Worm (Caenorhabditis elegans) whole organism, L1 larva: ENCODE data around the gene F09G8.10.

Source experiments
- C34B4.2 ChIP-seq: sonication (generic microtip); optimal IDR thresholded peaks from 2 replicates; lab custom pipeline; 2017; ENCODE audit warnings: mild to moderate bottlenecking, missing genetic modification characterization, missing compliant biosample characterization
- aha-1 ChIP-seq: fragments of 150-350 bp; optimal IDR thresholded peaks from 2 replicates; lab custom pipeline; 2014; ENCODE audit warnings: missing biosample characterization, missing genetic modification characterization
- aly-2 ChIP-seq: fragments of 150-350 bp; optimal IDR thresholded peaks from 2 replicates; lab custom pipeline; 2014; ENCODE audit warnings: missing biosample characterization, missing genetic modification characterization
- ama-1 ChIP-seq: fragments of 150-350 bp; optimal IDR thresholded peaks from 2 replicates; lab custom pipeline; 2014
- ceh-63 ChIP-seq: fragments of 200-800 bp; sonication (Bioruptor generic); optimal IDR thresholded peaks from 2 replicates; lab custom pipeline; 2018; ENCODE audit warnings: mild to moderate bottlenecking, missing genetic modification characterization, missing compliant biosample characterization
- ceh-82 ChIP-seq, 3 experiments: fragments of 150-350 bp in 1 of 3; sonication (generic microtip) in 2 of 3; optimal IDR thresholded peaks; 2 replicates each; lab custom pipeline; 2014 to 2017; ENCODE audit warnings: missing biosample characterization in 3 of 3, missing genetic modification characterization in 3 of 3
- ceh-88 ChIP-seq: fragments of 200-800 bp; sonication (Bioruptor generic); IDR thresholded peaks from 2 replicates; pipeline ENCODE4 v1.3.6; 2022; ENCODE audit warnings: missing genetic modification characterization, missing compliant biosample characterization
- dpl-1 ChIP-seq, 3 experiments: fragments of 150-350 bp in 2 of 3; sonication (generic microtip) in 1 of 3; optimal IDR thresholded peaks; 2 replicates each; lab custom pipeline; 2014 to 2017; ENCODE audit warnings: missing biosample characterization in 3 of 3, missing genetic modification characterization in 3 of 3, missing genetic modification reagents in 3 of 3
- dsc-1 ChIP-seq: sonication (generic microtip); optimal IDR thresholded peaks from 2 replicates; lab custom pipeline; 2016; ENCODE audit warnings: mild to moderate bottlenecking, missing genetic modification characterization, missing compliant biosample characterization
- efl-1 ChIP-seq, 4 experiments: fragments of 150-350 bp; optimal IDR thresholded peaks in 3 of 4; peaks in 1 of 4; 1 replicate in 1 of 4; 2 replicates in 3 of 4; lab custom pipeline; 2014; ENCODE audit warnings: missing biosample characterization in 2 of 4, missing genetic modification characterization in 2 of 4, missing genetic modification reagents in 2 of 4
- elt-3 ChIP-seq, 6 experiments: fragments of 150-350 bp in 1 of 6; sonication (generic microtip); optimal IDR thresholded peaks; 2 replicates each; lab custom pipeline; 2017 to 2018; ENCODE audit warnings: missing biosample characterization in 6 of 6, missing genetic modification characterization in 6 of 6, inconsistent platforms in 1 of 6
- fkh-10 ChIP-seq: sonication (generic microtip); optimal IDR thresholded peaks from 2 replicates; lab custom pipeline; 2017; ENCODE audit warnings: missing biosample characterization, missing genetic modification reagents, missing genetic modification characterization
- fos-1 ChIP-seq: fragments of 150-350 bp; optimal IDR thresholded peaks from 2 replicates; lab custom pipeline; 2014; ENCODE audit warnings: missing biosample characterization, missing genetic modification characterization
- grh-1 ChIP-seq: fragments of 200-800 bp; sonication (Bioruptor generic); IDR thresholded peaks from 2 replicates; pipeline ENCODE4 v1.3.6; 2022; ENCODE audit warnings: missing genetic modification reagents, missing genetic modification characterization, missing compliant biosample characterization
- hlh-17 ChIP-seq: fragments of 200-800 bp; sonication (Bioruptor generic); optimal IDR thresholded peaks from 2 replicates; lab custom pipeline; 2018; ENCODE audit warnings: missing genetic modification characterization, mild to moderate bottlenecking, missing compliant biosample characterization, moderate library complexity, borderline replicate concordance
- irx-1 ChIP-seq: sonication (generic microtip); optimal IDR thresholded peaks from 2 replicates; lab custom pipeline; 2016; ENCODE audit warnings: missing genetic modification characterization, missing compliant biosample characterization
- jun-1 ChIP-seq: fragments of 150-350 bp; optimal IDR thresholded peaks from 2 replicates; lab custom pipeline; 2014; ENCODE audit warnings: missing biosample characterization, missing genetic modification reagents, missing genetic modification characterization
- lin-13 ChIP-seq: fragments of 150-350 bp; optimal IDR thresholded peaks from 2 replicates; lab custom pipeline; 2014; ENCODE audit warnings: missing biosample characterization, missing genetic modification reagents, missing genetic modification characterization
- lin-14 ChIP-seq: fragments of 200-800 bp; sonication (Bioruptor generic); optimal IDR thresholded peaks from 2 replicates; lab custom pipeline; 2018; ENCODE audit warnings: mild to moderate bottlenecking, missing genetic modification characterization, moderate library complexity, missing compliant biosample characterization
- lin-15B ChIP-seq: fragments of 150-350 bp; sonication (generic microtip); optimal IDR thresholded peaks from 3 replicates; lab custom pipeline; 2014; ENCODE audit warnings: missing biosample characterization, missing genetic modification characterization
- lir-3 ChIP-seq: sonication (generic microtip); optimal IDR thresholded peaks from 2 replicates; lab custom pipeline; 2016; ENCODE audit warnings: mild to moderate bottlenecking, missing genetic modification characterization, moderate library complexity, missing compliant biosample characterization; ENCODE audit not compliant: poor library complexity
- lsy-2 ChIP-seq, 2 experiments: fragments of 150-350 bp; optimal IDR thresholded peaks; 2 replicates each; lab custom pipeline; 2014; ENCODE audit warnings: missing biosample characterization in 2 of 2, missing genetic modification characterization in 2 of 2
- mab-9 ChIP-seq: fragments of 200-800 bp; sonication (Bioruptor generic); IDR thresholded peaks from 2 replicates; pipeline ENCODE4 v1.3.6; 2022; ENCODE audit warnings: missing genetic modification reagents, missing genetic modification characterization, missing compliant biosample characterization
- mep-1 ChIP-seq: fragments of 150-350 bp; optimal IDR thresholded peaks from 2 replicates; lab custom pipeline; 2014; ENCODE audit warnings: missing biosample characterization, missing genetic modification characterization
- nhr-11 ChIP-seq: fragments of 150-350 bp; optimal IDR thresholded peaks from 2 replicates; lab custom pipeline; 2014; ENCODE audit warnings: missing biosample characterization, missing genetic modification characterization
- nhr-19 ChIP-seq: fragments of 200-800 bp; sonication (Bioruptor generic); conservative IDR thresholded peaks from 2 replicates; pipeline ENCODE4 v1.3.6; 2022; ENCODE audit warnings: missing genetic modification characterization, missing compliant biosample characterization
- nhr-20 ChIP-seq: sonication (generic microtip); optimal IDR thresholded peaks from 2 replicates; lab custom pipeline; 2016; ENCODE audit warnings: mild to moderate bottlenecking, missing genetic modification characterization, missing compliant biosample characterization
- nhr-237 ChIP-seq: fragments of 150-350 bp; optimal IDR thresholded peaks from 2 replicates; lab custom pipeline; 2014; ENCODE audit warnings: missing biosample characterization, missing genetic modification characterization
- nhr-71 ChIP-seq: sonication (generic microtip); optimal IDR thresholded peaks from 2 replicates; lab custom pipeline; 2016; ENCODE audit warnings: mild to moderate bottlenecking, missing genetic modification characterization, moderate library complexity, missing compliant biosample characterization
- nhr-77 ChIP-seq: fragments of 150-350 bp; optimal IDR thresholded peaks from 2 replicates; lab custom pipeline; 2014; ENCODE audit warnings: missing biosample characterization, missing genetic modification characterization
- pag-3 ChIP-seq: sonication (generic microtip); optimal IDR thresholded peaks from 2 replicates; lab custom pipeline; 2017; ENCODE audit warnings: missing genetic modification characterization, mild to moderate bottlenecking, missing compliant biosample characterization, antibody characterized with exemption, borderline replicate concordance; ENCODE audit not compliant: insufficient read depth
- rnt-1 ChIP-seq: sonication (generic microtip); optimal IDR thresholded peaks from 2 replicates; lab custom pipeline; 2016; ENCODE audit warnings: mild to moderate bottlenecking, missing genetic modification characterization, moderate library complexity, missing compliant biosample characterization
- skn-1 ChIP-seq: fragments of 150-350 bp; optimal IDR thresholded peaks from 2 replicates; lab custom pipeline; 2014; ENCODE audit warnings: missing biosample characterization, missing genetic modification characterization
- snpc-4 ChIP-seq: fragments of 150-350 bp; optimal IDR thresholded peaks from 2 replicates; lab custom pipeline; 2014; ENCODE audit warnings: missing biosample characterization, missing genetic modification characterization
- snu-23 ChIP-seq: sonication (generic microtip); optimal IDR thresholded peaks from 2 replicates; lab custom pipeline; 2016; ENCODE audit warnings: missing genetic modification characterization, missing compliant biosample characterization
- sox-4 ChIP-seq: sonication (generic microtip); optimal IDR thresholded peaks from 2 replicates; lab custom pipeline; 2016; ENCODE audit warnings: missing genetic modification characterization, missing compliant biosample characterization
- sup-37 ChIP-seq: fragments of 200-800 bp; sonication (Bioruptor generic); optimal IDR thresholded peaks from 2 replicates; lab custom pipeline; 2018; ENCODE audit warnings: mild to moderate bottlenecking, missing genetic modification characterization, missing compliant biosample characterization
- swsn-7 ChIP-seq: sonication (generic microtip); optimal IDR thresholded peaks from 2 replicates; lab custom pipeline; 2016; ENCODE audit warnings: missing genetic modification characterization, missing compliant biosample characterization
- unc-130 ChIP-seq: fragments of 150-350 bp; optimal IDR thresholded peaks from 2 replicates; lab custom pipeline; 2017; ENCODE audit warnings: missing biosample characterization, missing genetic modification characterization, inconsistent platforms
- unc-30 ChIP-seq: sonication (generic microtip); optimal IDR thresholded peaks from 2 replicates; lab custom pipeline; 2017; ENCODE audit warnings: missing biosample characterization, missing genetic modification characterization
- unc-98 ChIP-seq: fragments of 200-800 bp; sonication (Bioruptor generic); IDR thresholded peaks from 2 replicates; pipeline ENCODE4 v1.3.6; 2022; ENCODE audit warnings: missing genetic modification characterization, missing compliant biosample characterization
- zag-1 ChIP-seq: fragments of 150-350 bp; optimal IDR thresholded peaks from 2 replicates; lab custom pipeline; 2014; ENCODE audit warnings: missing biosample characterization, missing genetic modification characterization
- zip-4 ChIP-seq: fragments of 200-800 bp; sonication (Bioruptor generic); optimal IDR thresholded peaks from 2 replicates; lab custom pipeline; 2018; ENCODE audit warnings: mild to moderate bottlenecking, missing genetic modification characterization, moderate library complexity, missing compliant biosample characterization
- ztf-11 ChIP-seq, 2 experiments: sonication (generic microtip); optimal IDR thresholded peaks; 2 replicates each; lab custom pipeline; 2016 to 2017; ENCODE audit warnings: missing genetic modification characterization in 2 of 2, missing biosample characterization in 1 of 2, missing compliant biosample characterization in 1 of 2

F09G8.10 gene

DNA sequence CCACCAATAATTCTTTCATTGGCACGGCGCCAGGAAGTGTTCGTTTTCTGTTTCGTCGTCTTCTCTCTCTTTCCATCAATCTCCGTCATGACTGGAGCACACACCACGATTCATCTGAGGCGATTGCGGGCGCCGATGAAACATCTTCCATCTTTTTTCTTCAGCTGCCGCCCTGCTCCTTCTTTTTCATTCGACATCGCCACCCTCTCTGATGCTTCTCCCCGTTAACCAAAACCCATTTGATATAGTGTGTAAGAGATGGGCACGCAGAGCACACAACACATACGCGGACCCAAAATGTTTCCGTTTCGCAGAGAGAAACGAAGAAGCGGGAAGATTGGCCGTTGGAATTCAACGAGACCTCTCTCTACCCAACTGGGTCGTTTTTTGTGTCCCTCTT is 15.5 kb upstream of the F09G8.10 start:
- TF ChIP-seq snpc-4 (tag; lab: Kevin White, UChicago) (no peak), sup-37 (GFP tag; lab: Kevin White, UChicago) (no peak), lin-14 (GFP tag; lab: Kevin White, UChicago) (peak; percentile 92), zip-4 (GFP tag; lab: Kevin White, UChicago) (no peak), unc-130 (peak; percentile 21), nhr-237 (tag; lab: Kevin White, UChicago) (no peak), ceh-82 (tag; optimal IDR thresholded peaks at IDR 0.05; lab: Kevin White, UChicago) (peak in 1 of 3 experiments; percentile 21), unc-98 (GFP tag; lab: Robert Waterston, UW) (no peak), ama-1 (lab: Kevin White, UChicago) (no peak), unc-30 (tag; lab: Kevin White, UChicago) (no peak), efl-1 (optimal IDR thresholded peaks at IDR 0.05; lab: Kevin White, UChicago) (peak in 1 of 2 experiments; percentile 5), efl-1 (GFP tag; optimal IDR thresholded peaks at IDR 0.05 in 1 of 2; lab: Kevin White, UChicago) (peak in 1 of 2 experiments; percentile 21), ceh-88 (GFP tag; lab: Robert Waterston, UW) (no peak), mab-9 (GFP tag; lab: Robert Waterston, UW) (no peak), sox-4 (tag; lab: Kevin White, UChicago) (no peak), nhr-19 (GFP tag; lab: Robert Waterston, UW) (peak; percentile 20; the same call in 1 of the 2 replicates), fos-1 (tag; lab: Kevin White, UChicago) (no peak), dpl-1 (GFP tag; optimal IDR thresholded peaks at IDR 0.05; lab: Kevin White, UChicago) (peak in 1 of 3 experiments; percentile 6), lin-13 (no peak), zag-1 (tag; lab: Kevin White, UChicago) (no peak), grh-1 (GFP tag; lab: Robert Waterston, UW) (no peak), nhr-77 (tag; lab: Kevin White, UChicago) (no peak), jun-1 (no peak), rnt-1 (tag; lab: Kevin White, UChicago) (peak; percentile 34), fkh-10 (GFP tag; lab: Kevin White, UChicago) (peak; percentile 0), mep-1 (tag; lab: Kevin White, UChicago) (peak; percentile 40), aha-1 (tag; lab: Kevin White, UChicago) (no peak), dsc-1 (tag; lab: Kevin White, UChicago) (peak; percentile 55), lin-15B (tag; lab: Kevin White, UChicago) (no peak), pag-3 (tag; lab: Kevin White, UChicago) (peak; percentile 23), nhr-71 (peak; percentile 60), hlh-17 (GFP tag; lab: Kevin White, UChicago) (no peak), skn-1 (tag; lab: Kevin White, UChicago) (no peak), snu-23 (GFP tag; lab: Kevin White, UChicago) (peak; percentile 29), elt-3 (tag; optimal IDR thresholded peaks at IDR 0.05; lab: Kevin White, UChicago) (no peak), aly-2 (no peak), nhr-20 (tag; lab: Kevin White, UChicago) (no peak), nhr-11 (no peak), ztf-11 (tag; optimal IDR thresholded peaks at IDR 0.05; lab: Kevin White, UChicago) (peak in 1 of 2 experiments; percentile 35), lsy-2 (tag; optimal IDR thresholded peaks at IDR 0.05; lab: Kevin White, UChicago) (peak in 1 of 2 experiments; percentile 37), C34B4.2 (tag; lab: Kevin White, UChicago) (no peak), lir-3 (no peak), irx-1 (tag; lab: Kevin White, UChicago) (no peak), ceh-63 (GFP tag; lab: Kevin White, UChicago) (no peak), swsn-7 (tag; lab: Kevin White, UChicago) (peak; percentile 26)
